Fruit fly (Drosophila melanogaster): ENCODE data around the gene CG32228.

dm6 chr3L:20247513-20248173, 18.0 kb upstream of the CG32228 start, which contains the start of gene rdgC:
- TF ChIP-seq CTCF (optimal IDR thresholded peaks at IDR 0.05) (no peak), CG8478 (optimal IDR thresholded peaks at IDR 0.05) (no peak)

Data from S2 (cell line).